Worm (Caenorhabditis elegans): ENCODE data around the gene odr-10.

The odr-10 gene

ce11 chrX:6825840-6826239, 39.9 kb downstream of the odr-10 start, which contains the start of gene F41B4.1 (continued):
- TF ChIP-seq lsy-2 (tag; optimal IDR thresholded peaks at IDR 0.05) = peak in 1 of 2 experiments; percentile 57
- no peak for TF ChIP-seq ztf-1 (GFP tag; conservative IDR thresholded peaks at IDR 0.05)
- TF ChIP-seq ceh-82 (tag; optimal IDR thresholded peaks at IDR 0.05) = no peak
- no peak for TF ChIP-seq ztf-11 (tag; optimal IDR thresholded peaks at IDR 0.05)
- no peak for TF ChIP-seq nhr-10 (tag; optimal IDR thresholded peaks at IDR 0.05)
- no peak for TF ChIP-seq fos-1 (tag; optimal IDR thresholded peaks at IDR 0.05)
- TF ChIP-seq nhr-11 (tag; optimal IDR thresholded peaks at IDR 0.05) = no peak
- TF ChIP-seq unc-62 (GFP tag; optimal IDR thresholded peaks at IDR 0.05) = no peak
- no peak for TF ChIP-seq mdl-1 (tag; optimal IDR thresholded peaks at IDR 0.05)

ce11 chrX:6823218-6823979, 42.3 kb downstream of the odr-10 start, which contains the start of gene gei-15:
TSS of gene gei-15 (minus strand) at chrX:6823268.
- TF ChIP-seq egl-27 (tag; optimal IDR thresholded peaks at IDR 0.05) (no peak), nhr-129 (tag; optimal IDR thresholded peaks at IDR 0.05) (peak; percentile 25), sma-9 (GFP tag; optimal IDR thresholded peaks at IDR 0.05) (peak; percentile 30), sma-9 (tag; optimal IDR thresholded peaks at IDR 0.05) (no peak), F13H6.1 (tag; optimal IDR thresholded peaks at IDR 0.05) (peak; percentile 29)

ce11 chrX:6822552-6822951, 43.2 kb downstream of the odr-10 start:
- TF ChIP-seq R02D3.7 (tag; optimal IDR thresholded peaks at IDR 0.05) = no peak
- TF ChIP-seq ztf-1 (GFP tag; conservative IDR thresholded peaks at IDR 0.05) = no peak
- no peak for TF ChIP-seq zag-1 (tag; optimal IDR thresholded peaks at IDR 0.05)
- TF ChIP-seq F13H6.1 (tag; optimal IDR thresholded peaks at IDR 0.05) = peak; percentile 18
- TF ChIP-seq sma-9 (GFP tag; optimal IDR thresholded peaks at IDR 0.05) = peak; percentile 21
- no peak for TF ChIP-seq sma-9 (tag; optimal IDR thresholded peaks at IDR 0.05)
- TF ChIP-seq mbf-1 (tag; optimal IDR thresholded peaks at IDR 0.05) = no peak
- TF ChIP-seq nhr-23 (tag; optimal IDR thresholded peaks at IDR 0.05) = no peak
- no peak for TF ChIP-seq ceh-82 (tag; optimal IDR thresholded peaks at IDR 0.05)
- TF ChIP-seq fos-1 (tag; optimal IDR thresholded peaks at IDR 0.05) = no peak
- TF ChIP-seq ceh-16 (tag; optimal IDR thresholded peaks at IDR 0.05) = no peak
- no peak for TF ChIP-seq mdl-1 (tag; optimal IDR thresholded peaks at IDR 0.05)
- TF ChIP-seq nhr-129 (tag; optimal IDR thresholded peaks at IDR 0.05) = peak; percentile 27

- peak; percentile 57 for TF ChIP-seq fos-1 (tag; optimal IDR thresholded peaks at IDR 0.05)
- TF ChIP-seq ztf-4 (tag; optimal IDR thresholded peaks at IDR 0.05) = no peak
These were observed 46.1 kb downstream of the odr-10 start for ce11 chrX:6819633-6820032.

ce11 chrX:6819135-6819534, 46.6 kb downstream of the odr-10 start:
- TF ChIP-seq mdl-1 (tag; optimal IDR thresholded peaks at IDR 0.05) = no peak
- TF ChIP-seq ceh-82 (tag; optimal IDR thresholded peaks at IDR 0.05) = no peak

- no peak for TF ChIP-seq lsy-2 (tag; optimal IDR thresholded peaks at IDR 0.05)
- no peak for TF ChIP-seq nhr-129 (tag; optimal IDR thresholded peaks at IDR 0.05)
- no peak for TF ChIP-seq nhr-23 (tag; optimal IDR thresholded peaks at IDR 0.05)
- TF ChIP-seq nhr-11 (tag; optimal IDR thresholded peaks at IDR 0.05) = no peak
- TF ChIP-seq nhr-12 (tag; optimal IDR thresholded peaks at IDR 0.05) = no peak
- TF ChIP-seq peb-1 (tag; optimal IDR thresholded peaks at IDR 0.05) = no peak
- no peak for TF ChIP-seq mdl-1 (tag; optimal IDR thresholded peaks at IDR 0.05)
- TF ChIP-seq nhr-77 (tag; optimal IDR thresholded peaks at IDR 0.05) = no peak
- no peak for TF ChIP-seq gmeb-1 (tag; optimal IDR thresholded peaks at IDR 0.05)
- TF ChIP-seq unc-55 (GFP tag; optimal IDR thresholded peaks at IDR 0.05) = no peak
- TF ChIP-seq sem-4 (tag; optimal IDR thresholded peaks at IDR 0.05) = no peak
- TF ChIP-seq nhr-237 (tag; optimal IDR thresholded peaks at IDR 0.05) = no peak
- TF ChIP-seq ztf-11 (tag; optimal IDR thresholded peaks at IDR 0.05) = no peak
- no peak for TF ChIP-seq egl-27 (tag; optimal IDR thresholded peaks at IDR 0.05)
- TF ChIP-seq elt-3 (tag; optimal IDR thresholded peaks at IDR 0.05) = no peak
- no peak for TF ChIP-seq unc-62 (GFP tag; optimal IDR thresholded peaks at IDR 0.05)
- no peak for TF ChIP-seq Y55F3AM.14 (GFP tag; optimal IDR thresholded peaks at IDR 0.05)
- no peak for TF ChIP-seq elt-1 (tag; optimal IDR thresholded peaks at IDR 0.05)
- peak; percentile 26 for TF ChIP-seq F13H6.1 (tag; optimal IDR thresholded peaks at IDR 0.05)
- no peak for TF ChIP-seq ceh-16 (tag; optimal IDR thresholded peaks at IDR 0.05)
- no peak for TF ChIP-seq nhr-25 (tag; optimal IDR thresholded peaks at IDR 0.05)
- no peak for TF ChIP-seq ztf-1 (GFP tag; conservative IDR thresholded peaks at IDR 0.05)
- TF ChIP-seq nhr-10 (tag; optimal IDR thresholded peaks at IDR 0.05) = no peak
- TF ChIP-seq ztf-4 (tag; optimal IDR thresholded peaks at IDR 0.05) = no peak
- TF ChIP-seq ceh-82 (tag; optimal IDR thresholded peaks at IDR 0.05) = no peak
- TF ChIP-seq sma-9 (GFP tag; optimal IDR thresholded peaks at IDR 0.05) = peak; percentile 68
- no peak for TF ChIP-seq sma-9 (tag; optimal IDR thresholded peaks at IDR 0.05)
- TF ChIP-seq lin-39 (tag; optimal IDR thresholded peaks at IDR 0.05) = no peak
- TF ChIP-seq fos-1 (tag; optimal IDR thresholded peaks at IDR 0.05) = peak; percentile 84
- TF ChIP-seq lin-11 (tag; optimal IDR thresholded peaks at IDR 0.05) = no peak
- TF ChIP-seq snpc-4 (tag; optimal IDR thresholded peaks at IDR 0.05) = no peak
- no peak for TF ChIP-seq mab-5 (tag; optimal IDR thresholded peaks at IDR 0.05)
- no peak for TF ChIP-seq nhr-6 (tag; optimal IDR thresholded peaks at IDR 0.05)
- TF ChIP-seq dmd-4 (tag; optimal IDR thresholded peaks at IDR 0.05) = no peak
- peak; percentile 40 for TF ChIP-seq sma-3 (GFP tag; optimal IDR thresholded peaks at IDR 0.05)
- peak; percentile 53 for TF ChIP-seq crh-2 (tag; optimal IDR thresholded peaks at IDR 0.05)
These were observed 47.7 kb downstream of the odr-10 start, which contains the start of gene dhs-28 for ce11 chrX:6818036-6818488. TSS of gene dhs-28 (plus strand) at chrX:6818438.
